Fruit fly (Drosophila melanogaster): ENCODE data around the gene CG18262.

The CG18262 gene

dm6 chrX:8125224-8125649 is 27.5 kb upstream of the CG18262 start:
- TF ChIP-seq rn (GFP tag; IDR thresholded peaks at IDR 0.05), result 0 out of 2 replicates have a peak, but pooled peaks have one; percentile 15
- no peak for TF ChIP-seq CG17806 (tag; optimal IDR thresholded peaks at IDR 0.05)
- no peak for TF ChIP-seq CG15710 (tag; optimal IDR thresholded peaks at IDR 0.05)
- 0 out of 3 replicates have a peak, but pooled peaks have one; percentile 37 for TF ChIP-seq CG4496 (GFP tag; IDR thresholded peaks at IDR 0.05)
- no peak for TF ChIP-seq CG8159 (tag; optimal IDR thresholded peaks at IDR 0.05)
- TF ChIP-seq Pif1B (GFP tag; optimal IDR thresholded peaks at IDR 0.05), result no peak
- peak; percentile 24; the same call in 1 of the 2 replicates for TF ChIP-seq CG32121 (GFP tag; IDR thresholded peaks at IDR 0.05)
- no peak for TF ChIP-seq EcR (GFP tag; optimal IDR thresholded peaks at IDR 0.05)
- no peak for TF ChIP-seq CG12605 (GFP tag; IDR thresholded peaks at IDR 0.05)
- no peak for TF ChIP-seq CG34367 (tag; optimal IDR thresholded peaks at IDR 0.05)
- no peak for TF ChIP-seq D1 (tag; optimal IDR thresholded peaks at IDR 0.05)
- TF ChIP-seq Pif1A (GFP tag; optimal IDR thresholded peaks at IDR 0.05), result no peak
- no peak for TF ChIP-seq CG10348 (GFP tag; IDR thresholded peaks at IDR 0.05)
- no peak for TF ChIP-seq gl (tag; optimal IDR thresholded peaks at IDR 0.05)
- peak; percentile 45 for TF ChIP-seq CG14655 (GFP tag; optimal IDR thresholded peaks at IDR 0.05)
- 0 out of 2 replicates have a peak, but pooled peaks have one; percentile 13 for TF ChIP-seq Ets98B (GFP tag; IDR thresholded peaks at IDR 0.05)
- no peak for TF ChIP-seq fd96Ca (GFP tag; IDR thresholded peaks at IDR 0.05)
- peak; percentile 8 for TF ChIP-seq CG8301 (tag; optimal IDR thresholded peaks at IDR 0.05)

- TF ChIP-seq CG8301 (tag; optimal IDR thresholded peaks at IDR 0.05), result peak; percentile 28
- peak; percentile 30 for TF ChIP-seq Ets98B (GFP tag; IDR thresholded peaks at IDR 0.05)
- peak; percentile 42; the same call in 1 of the 3 replicates for TF ChIP-seq fd96Ca (GFP tag; IDR thresholded peaks at IDR 0.05)
- TF ChIP-seq CG8159 (tag; optimal IDR thresholded peaks at IDR 0.05), result no peak
- TF ChIP-seq EcR (GFP tag; optimal IDR thresholded peaks at IDR 0.05), result no peak
These were observed 26.6 kb upstream of the CG18262 start for dm6 chrX:8126149-8126548.

- TF ChIP-seq CG4496 (GFP tag; IDR thresholded peaks at IDR 0.05) (no peak), gl (tag; optimal IDR thresholded peaks at IDR 0.05) (no peak), CG14655 (GFP tag; optimal IDR thresholded peaks at IDR 0.05) (no peak), CG13204 (GFP tag; optimal IDR thresholded peaks at IDR 0.05) (no peak), Ets98B (GFP tag; IDR thresholded peaks at IDR 0.05) (no peak), CG34367 (tag; optimal IDR thresholded peaks at IDR 0.05) (no peak), D1 (tag; optimal IDR thresholded peaks at IDR 0.05) (no peak), CG12605 (GFP tag; IDR thresholded peaks at IDR 0.05) (no peak), CG8159 (tag; optimal IDR thresholded peaks at IDR 0.05) (no peak), Snoo (tag; optimal IDR thresholded peaks at IDR 0.05) (no peak), EcR (GFP tag; optimal IDR thresholded peaks at IDR 0.05) (no peak), CG9948 (tag; optimal IDR thresholded peaks at IDR 0.05) (no peak), CG8301 (tag; optimal IDR thresholded peaks at IDR 0.05) (no peak), CG15710 (tag; optimal IDR thresholded peaks at IDR 0.05) (no peak), Pif1A (GFP tag; optimal IDR thresholded peaks at IDR 0.05) (no peak), rn (GFP tag; IDR thresholded peaks at IDR 0.05) (no peak), fd96Ca (GFP tag; IDR thresholded peaks at IDR 0.05) (no peak), CG17806 (tag; optimal IDR thresholded peaks at IDR 0.05) (no peak), CG32121 (GFP tag; IDR thresholded peaks at IDR 0.05) (no peak), CG10348 (GFP tag; IDR thresholded peaks at IDR 0.05) (no peak)
These were observed 24.6 kb upstream of the CG18262 start for dm6 chrX:8128133-8128532.

dm6 chrX:8129204-8129997 is 23.3 kb upstream of the CG18262 start, which contains the start of gene CG2116:
Gene CG2116 (plus strand): TSS chrX:8129812.
- TF ChIP-seq CG17806 (tag; optimal IDR thresholded peaks at IDR 0.05) (no peak), EcR (GFP tag; optimal IDR thresholded peaks at IDR 0.05) (no peak), CG13204 (GFP tag; optimal IDR thresholded peaks at IDR 0.05) (no peak), CG4496 (GFP tag; IDR thresholded peaks at IDR 0.05) (peak; percentile 47; the same call in 1 of the 3 replicates)

- no peak for TF ChIP-seq gl (tag; optimal IDR thresholded peaks at IDR 0.05)
- TF ChIP-seq D1 (tag; optimal IDR thresholded peaks at IDR 0.05), result no peak
- TF ChIP-seq CG9948 (tag; optimal IDR thresholded peaks at IDR 0.05), result peak; percentile 28
- peak; percentile 42; the same call in 1 of the 2 replicates for TF ChIP-seq Ets98B (GFP tag; IDR thresholded peaks at IDR 0.05)
- peak; percentile 20 for TF ChIP-seq CG15710 (tag; optimal IDR thresholded peaks at IDR 0.05)
- TF ChIP-seq CG12605 (GFP tag; IDR thresholded peaks at IDR 0.05), result 0 out of 2 replicates have a peak, but pooled peaks have one; percentile 15
- peak; percentile 40 for TF ChIP-seq CG17806 (tag; optimal IDR thresholded peaks at IDR 0.05)
- no peak for TF ChIP-seq CG8159 (tag; optimal IDR thresholded peaks at IDR 0.05)
- peak; percentile 48; the same call in 2 of the 3 replicates for TF ChIP-seq fd96Ca (GFP tag; IDR thresholded peaks at IDR 0.05)
- peak; percentile 54 for TF ChIP-seq CG4496 (GFP tag; IDR thresholded peaks at IDR 0.05)
- TF ChIP-seq CG13204 (GFP tag; optimal IDR thresholded peaks at IDR 0.05), result no peak
- peak; percentile 54 for TF ChIP-seq CG32121 (GFP tag; IDR thresholded peaks at IDR 0.05)
- TF ChIP-seq CG8301 (tag; optimal IDR thresholded peaks at IDR 0.05), result no peak
- peak; percentile 10 for TF ChIP-seq Snoo (tag; optimal IDR thresholded peaks at IDR 0.05)
- no peak for TF ChIP-seq CG14655 (GFP tag; optimal IDR thresholded peaks at IDR 0.05)
- no peak for TF ChIP-seq CG10348 (GFP tag; IDR thresholded peaks at IDR 0.05)
- TF ChIP-seq CG34367 (tag; optimal IDR thresholded peaks at IDR 0.05), result no peak
- TF ChIP-seq Pif1B (GFP tag; optimal IDR thresholded peaks at IDR 0.05), result peak; percentile 63
- TF ChIP-seq rn (GFP tag; IDR thresholded peaks at IDR 0.05), result no peak
- no peak for TF ChIP-seq Pif1A (GFP tag; optimal IDR thresholded peaks at IDR 0.05)
- peak; percentile 4 for TF ChIP-seq EcR (GFP tag; optimal IDR thresholded peaks at IDR 0.05)
These were observed 20.9 kb upstream of the CG18262 start, which contains the start of gene CG10958 for dm6 chrX:8131693-8132313. Gene CG10958 (plus strand): TSS chrX:8132285.

Data from whole organism, pupa.